Worm (Caenorhabditis elegans) whole organism, L4 larva: ENCODE data around the gene semo-1.

Source experiments
- F49E8.2 ChIP-seq: sonication (generic microtip); optimal IDR thresholded peaks from 2 replicates; lab custom pipeline; 2016; ENCODE audit warnings: missing compliant biosample characterization, mild to moderate bottlenecking, missing genetic modification characterization, borderline replicate concordance
- ZK337.2 ChIP-seq: fragments of 200-800 bp; sonication (Bioruptor generic); IDR thresholded peaks from 2 replicates; pipeline ENCODE4 v1.3.6; 2022; ENCODE audit warnings: missing genetic modification reagents, missing genetic modification characterization, missing compliant biosample characterization
- attf-4 ChIP-seq: sonication (generic microtip); optimal IDR thresholded peaks from 3 replicates; lab custom pipeline; 2017; ENCODE audit warnings: missing biosample characterization, missing genetic modification characterization
- dmd-6 ChIP-seq: fragments of 200-800 bp; sonication (Bioruptor generic); IDR thresholded peaks from 2 replicates; pipeline ENCODE4 v1.3.6; 2022; ENCODE audit warnings: missing genetic modification reagents, missing genetic modification characterization, missing compliant biosample characterization
- dmd-8 ChIP-seq: fragments of 200-800 bp; sonication (Bioruptor generic); IDR thresholded peaks from 2 replicates; pipeline ENCODE4 v1.3.6; 2022; ENCODE audit warnings: missing genetic modification characterization, missing compliant biosample characterization
- dpl-1 ChIP-seq: fragments of 150-350 bp; optimal IDR thresholded peaks from 2 replicates; lab custom pipeline; 2014; ENCODE audit warnings: missing biosample characterization, missing genetic modification reagents, missing genetic modification characterization
- egl-27 ChIP-seq: sonication (generic microtip); optimal IDR thresholded peaks from 3 replicates; lab custom pipeline; 2017; ENCODE audit warnings: missing biosample characterization, missing genetic modification reagents, missing genetic modification characterization
- hlh-11 ChIP-seq: fragments of 200-800 bp; sonication (Bioruptor generic); optimal IDR thresholded peaks from 2 replicates; lab custom pipeline; 2018; ENCODE audit warnings: mild to moderate bottlenecking, missing genetic modification characterization, missing compliant biosample characterization
- hlh-30 ChIP-seq: sonication (generic microtip); optimal IDR thresholded peaks from 2 replicates; lab custom pipeline; 2017; ENCODE audit warnings: antibody characterized with exemption, mild to moderate bottlenecking, missing genetic modification characterization, missing compliant biosample characterization; ENCODE audit not compliant: insufficient read depth
- jun-1 ChIP-seq: fragments of 150-350 bp; optimal IDR thresholded peaks from 2 replicates; lab custom pipeline; 2014; ENCODE audit warnings: missing biosample characterization, missing genetic modification reagents, missing genetic modification characterization
- madf-5 ChIP-seq, 2 experiments: fragments of 200-800 bp; sonication (Bioruptor generic); IDR thresholded peaks; 2 replicates each; pipeline ENCODE4 v1.3.6; 2022; ENCODE audit warnings: missing compliant biosample characterization in 2 of 2, missing genetic modification characterization in 2 of 2
- mep-1 ChIP-seq: fragments of 150-350 bp; sonication (generic microtip); optimal IDR thresholded peaks from 3 replicates; lab custom pipeline; 2014; ENCODE audit warnings: missing biosample characterization, missing genetic modification characterization
- mxl-3 ChIP-seq: fragments of 200-800 bp; sonication (Bioruptor generic); optimal IDR thresholded peaks from 2 replicates; lab custom pipeline; 2018; ENCODE audit warnings: mild to moderate bottlenecking, missing genetic modification characterization, missing compliant biosample characterization
- nhr-11 ChIP-seq: fragments of 150-350 bp; optimal IDR thresholded peaks from 2 replicates; lab custom pipeline; 2014; ENCODE audit warnings: missing biosample characterization, missing genetic modification characterization
- nhr-77 ChIP-seq: fragments of 150-350 bp; optimal IDR thresholded peaks from 2 replicates; lab custom pipeline; 2014; ENCODE audit warnings: missing biosample characterization, missing genetic modification characterization
- saeg-2 ChIP-seq: fragments of 200-800 bp; sonication (Bioruptor generic); IDR thresholded peaks from 2 replicates; pipeline ENCODE4 v1.3.6; 2022; ENCODE audit warnings: missing genetic modification reagents, missing genetic modification characterization, missing compliant biosample characterization
- sdz-12 ChIP-seq: fragments of 200-800 bp; sonication (Bioruptor generic); optimal IDR thresholded peaks from 2 replicates; lab custom pipeline; 2018; ENCODE audit warnings: mild to moderate bottlenecking, missing genetic modification characterization, missing compliant biosample characterization
- snpc-1.2 ChIP-seq: fragments of 200-800 bp; sonication (Bioruptor generic); IDR thresholded peaks from 2 replicates; pipeline ENCODE4 v1.3.6; 2022; ENCODE audit warnings: missing genetic modification reagents, missing genetic modification characterization, missing compliant biosample characterization
- spr-3 ChIP-seq: fragments of 200-800 bp; sonication (Bioruptor generic); optimal IDR thresholded peaks from 2 replicates; lab custom pipeline; 2018; ENCODE audit warnings: mild to moderate bottlenecking, missing genetic modification characterization, missing compliant biosample characterization
- vab-7 ChIP-seq: fragments of 200-800 bp; sonication (Bioruptor generic); IDR thresholded peaks from 2 replicates; pipeline ENCODE4 v1.3.6; 2022; ENCODE audit warnings: missing genetic modification reagents, missing genetic modification characterization, missing compliant biosample characterization
- zfp-2 ChIP-seq: sonication (generic microtip); optimal IDR thresholded peaks from 2 replicates; lab custom pipeline; 2016; ENCODE audit warnings: mild to moderate bottlenecking, missing genetic modification characterization, missing compliant biosample characterization
- zip-11 ChIP-seq: fragments of 200-800 bp; sonication (Bioruptor generic); IDR thresholded peaks from 2 replicates; pipeline ENCODE4 v1.3.6; 2022; ENCODE audit warnings: missing genetic modification characterization, missing compliant biosample characterization
- ztf-11 ChIP-seq: fragments of 150-350 bp; optimal IDR thresholded peaks from 2 replicates; lab custom pipeline; 2014; ENCODE audit warnings: missing biosample characterization, missing genetic modification characterization

The semo-1 gene

DNA sequence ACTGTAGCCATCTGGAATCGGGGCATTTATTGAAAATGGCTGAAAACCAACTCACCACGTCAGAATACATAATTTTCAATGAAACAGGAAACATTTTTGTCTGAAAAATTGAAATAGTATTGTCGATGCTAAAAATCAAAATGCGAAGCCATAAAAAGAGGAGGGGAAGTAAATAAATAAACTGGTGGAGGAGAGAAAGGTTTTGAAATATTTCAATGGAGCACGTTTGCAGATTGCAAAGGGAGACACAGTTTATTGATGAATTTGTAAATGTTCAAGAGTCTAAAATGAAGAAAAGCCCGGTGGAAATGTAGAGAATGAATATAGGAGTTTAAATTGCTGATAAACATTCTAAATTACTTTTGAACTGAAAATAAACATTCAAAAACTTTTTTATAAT lies 52.1 kb downstream of the semo-1 start, which contains the start of gene F52B11.5 (continued):
- peak; percentile 39 for TF ChIP-seq nhr-77 (tag; lab: Kevin White, UChicago)
- TF ChIP-seq vab-7 (GFP tag; lab: Robert Waterston, UW): no peak
- no peak for TF ChIP-seq sdz-12 (GFP tag; lab: Kevin White, UChicago)
- TF ChIP-seq jun-1 (tag; lab: Kevin White, UChicago): no peak
- no peak for TF ChIP-seq mxl-3 (GFP tag; lab: Kevin White, UChicago)
- TF ChIP-seq zfp-2 (tag; lab: Kevin White, UChicago): no peak

DNA sequence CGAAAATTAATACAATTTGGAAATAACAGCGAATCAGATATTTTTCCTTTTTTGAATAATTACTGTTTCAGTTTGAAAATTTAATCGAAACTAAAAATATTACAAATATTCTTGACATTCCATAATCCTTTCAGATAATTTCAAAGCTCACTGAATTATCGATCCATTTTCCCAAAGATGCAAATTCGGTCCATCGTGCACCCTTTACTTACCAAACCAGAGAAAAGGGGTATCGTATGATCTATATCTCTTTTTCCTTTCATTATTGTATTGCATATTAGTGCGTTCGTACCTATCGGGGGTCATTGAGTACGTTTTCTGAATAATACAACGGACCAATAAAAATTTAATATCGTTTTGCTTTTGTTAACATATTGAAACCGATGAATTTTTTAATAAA lies 53.7 kb downstream of the semo-1 start:
- TF ChIP-seq snpc-1.2 (GFP tag; lab: Robert Waterston, UW) (no peak), zip-11 (GFP tag; lab: Robert Waterston, UW) (no peak), F49E8.2 (tag; lab: Kevin White, UChicago) (no peak), vab-7 (GFP tag; lab: Robert Waterston, UW) (no peak), madf-5 (GFP tag; IDR thresholded peaks at IDR 0.05; lab: Robert Waterston, UW) (no peak), hlh-11 (tag; lab: Kevin White, UChicago) (no peak), nhr-11 (tag; lab: Kevin White, UChicago) (no peak), ztf-11 (tag; lab: Kevin White, UChicago) (no peak), ZK337.2 (GFP tag; lab: Robert Waterston, UW) (no peak), dmd-8 (GFP tag; lab: Robert Waterston, UW) (no peak), attf-4 (tag; lab: Kevin White, UChicago) (no peak), saeg-2 (GFP tag; lab: Robert Waterston, UW) (no peak), dmd-6 (no peak), hlh-30 (tag; lab: Kevin White, UChicago) (no peak), egl-27 (tag; lab: Kevin White, UChicago) (no peak)

DNA sequence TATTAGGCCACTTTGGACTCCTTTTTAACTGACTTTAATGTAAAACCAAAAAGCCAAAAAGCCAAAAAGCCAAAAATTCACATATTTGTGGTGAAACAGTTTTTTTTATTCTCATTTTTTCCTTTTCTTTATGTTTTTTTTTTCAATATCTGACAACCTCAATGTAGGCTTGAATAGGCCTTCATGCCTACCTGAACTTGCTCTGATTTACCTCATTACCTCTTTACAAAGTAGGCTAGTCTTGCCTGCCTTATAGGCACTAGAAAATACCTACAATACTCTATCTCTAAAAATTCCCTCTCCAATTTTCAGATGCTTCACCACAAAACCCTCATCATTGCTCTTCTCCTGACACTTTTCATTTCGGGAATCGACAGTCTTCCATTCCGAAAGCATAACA lies 55.3 kb downstream of the semo-1 start, which contains the start of gene ins-34:
Gene ins-34, plus strand, starts transcription at position 301 of the 400 bp plus-strand sequence.
- no peak for TF ChIP-seq spr-3
- no peak for TF ChIP-seq dpl-1
- TF ChIP-seq mep-1 (tag; lab: Kevin White, UChicago): no peak
